Worm (Caenorhabditis elegans) whole organism, L2 larva: ENCODE measurements around the gene Y26E6A.2.

ENCODE experiments used
- C34F6.9 ChIP-seq: fragments of 150-350 bp; optimal IDR thresholded peaks from 2 replicates; lab custom pipeline; 2014; ENCODE audit warnings: missing biosample characterization, missing genetic modification characterization
- F13H6.1 ChIP-seq: sonication (generic microtip); optimal IDR thresholded peaks from 2 replicates; lab custom pipeline; 2016; ENCODE audit warnings: missing genetic modification characterization, missing compliant biosample characterization
- R02D3.7 ChIP-seq: fragments of 150-350 bp; optimal IDR thresholded peaks from 2 replicates; lab custom pipeline; 2014; ENCODE audit warnings: missing biosample characterization, missing genetic modification characterization
- Y55F3AM.14 ChIP-seq: fragments of 200-800 bp; sonication (Bioruptor generic); optimal IDR thresholded peaks from 2 replicates; lab custom pipeline; 2018; ENCODE audit warnings: mild to moderate bottlenecking, missing genetic modification characterization, missing compliant biosample characterization
- ZK546.5 ChIP-seq: sonication (generic microtip); optimal IDR thresholded peaks from 2 replicates; lab custom pipeline; 2017; ENCODE audit warnings: missing biosample characterization, missing genetic modification characterization
- aly-2 ChIP-seq: fragments of 150-350 bp; optimal IDR thresholded peaks from 2 replicates; lab custom pipeline; 2014; ENCODE audit warnings: missing biosample characterization, missing genetic modification characterization
- ama-1 ChIP-seq: fragments of 150-350 bp; optimal IDR thresholded peaks from 2 replicates; lab custom pipeline; 2018; ENCODE audit warnings: inconsistent platforms
- blmp-1 ChIP-seq: sonication (generic microtip); optimal IDR thresholded peaks from 2 replicates; lab custom pipeline; 2017; ENCODE audit warnings: missing genetic modification characterization, mild to moderate bottlenecking, missing compliant biosample characterization, antibody characterized with exemption, moderate library complexity; ENCODE audit not compliant: insufficient read depth
- ceh-16 ChIP-seq: fragments of 150-350 bp; optimal IDR thresholded peaks from 2 replicates; lab custom pipeline; 2014; ENCODE audit warnings: missing biosample characterization, missing genetic modification characterization
- ceh-82 ChIP-seq: fragments of 150-350 bp; optimal IDR thresholded peaks from 2 replicates; lab custom pipeline; 2014; ENCODE audit warnings: missing biosample characterization, missing genetic modification characterization
- crh-2 ChIP-seq: sonication (generic microtip); optimal IDR thresholded peaks from 2 replicates; lab custom pipeline; 2017; ENCODE audit warnings: missing biosample characterization, missing genetic modification characterization
- dmd-4 ChIP-seq: sonication (generic microtip); optimal IDR thresholded peaks from 2 replicates; lab custom pipeline; 2017; ENCODE audit warnings: missing biosample characterization, missing genetic modification characterization
- elt-1 ChIP-seq: fragments of 150-350 bp; optimal IDR thresholded peaks from 2 replicates; lab custom pipeline; 2014; ENCODE audit warnings: missing biosample characterization, missing genetic modification characterization
- elt-3 ChIP-seq: sonication (generic microtip); optimal IDR thresholded peaks from 2 replicates; lab custom pipeline; 2017; ENCODE audit warnings: missing biosample characterization, missing genetic modification characterization
- fos-1 ChIP-seq: fragments of 150-350 bp; optimal IDR thresholded peaks from 2 replicates; lab custom pipeline; 2014; ENCODE audit warnings: missing biosample characterization, missing genetic modification characterization
- gmeb-1 ChIP-seq: fragments of 150-350 bp; optimal IDR thresholded peaks from 2 replicates; lab custom pipeline; 2014; ENCODE audit warnings: missing biosample characterization, missing genetic modification characterization
- lin-11 ChIP-seq: fragments of 150-350 bp; sonication (generic microtip); optimal IDR thresholded peaks from 2 replicates; lab custom pipeline; 2014; ENCODE audit warnings: missing biosample characterization, missing genetic modification characterization, inconsistent platforms, mixed read lengths
- lin-13 ChIP-seq: fragments of 150-350 bp; optimal IDR thresholded peaks from 2 replicates; lab custom pipeline; 2014; ENCODE audit warnings: missing biosample characterization, missing genetic modification reagents, missing genetic modification characterization
- lin-39 ChIP-seq: fragments of 150-350 bp; optimal IDR thresholded peaks from 2 replicates; lab custom pipeline; 2014; ENCODE audit warnings: missing biosample characterization, missing genetic modification reagents, missing genetic modification characterization
- lsy-2 ChIP-seq, 2 experiments: fragments of 150-350 bp in 1 of 2; sonication (generic microtip) in 1 of 2; optimal IDR thresholded peaks; 2 replicates each; lab custom pipeline; 2014 to 2017; ENCODE audit warnings: missing biosample characterization in 2 of 2, missing genetic modification characterization in 2 of 2
- mbf-1 ChIP-seq: sonication (generic microtip); optimal IDR thresholded peaks from 2 replicates; lab custom pipeline; 2017; ENCODE audit warnings: missing biosample characterization, missing genetic modification characterization
- mdl-1 ChIP-seq, 2 experiments: fragments of 150-350 bp in 1 of 2; sonication (generic microtip) in 1 of 2; optimal IDR thresholded peaks; 2 replicates each; lab custom pipeline; 2017; ENCODE audit warnings: missing biosample characterization in 2 of 2, missing genetic modification characterization in 2 of 2
- nhr-10 ChIP-seq: sonication (generic microtip); optimal IDR thresholded peaks from 2 replicates; lab custom pipeline; 2017; ENCODE audit warnings: missing biosample characterization, missing genetic modification characterization
- nhr-11 ChIP-seq: fragments of 150-350 bp; optimal IDR thresholded peaks from 2 replicates; lab custom pipeline; 2014; ENCODE audit warnings: missing biosample characterization, missing genetic modification characterization
- nhr-12 ChIP-seq: fragments of 150-350 bp; optimal IDR thresholded peaks from 2 replicates; lab custom pipeline; 2014; ENCODE audit warnings: missing biosample characterization, missing genetic modification characterization
- nhr-129 ChIP-seq: fragments of 150-350 bp; optimal IDR thresholded peaks from 2 replicates; lab custom pipeline; 2014; ENCODE audit warnings: missing biosample characterization, missing genetic modification characterization
- nhr-21 ChIP-seq: fragments of 150-350 bp; optimal IDR thresholded peaks from 2 replicates; lab custom pipeline; 2014; ENCODE audit warnings: missing biosample characterization, missing genetic modification characterization
- nhr-23 ChIP-seq: fragments of 150-350 bp; optimal IDR thresholded peaks from 2 replicates; lab custom pipeline; 2014; ENCODE audit warnings: missing biosample characterization, missing genetic modification reagents, missing genetic modification characterization
- nhr-237 ChIP-seq: fragments of 150-350 bp; optimal IDR thresholded peaks from 2 replicates; lab custom pipeline; 2014; ENCODE audit warnings: missing biosample characterization, missing genetic modification characterization
- nhr-25 ChIP-seq: fragments of 150-350 bp; sonication (generic microtip); optimal IDR thresholded peaks from 3 replicates; lab custom pipeline; 2014; ENCODE audit warnings: missing biosample characterization, missing genetic modification characterization
- nhr-6 ChIP-seq: fragments of 150-350 bp; optimal IDR thresholded peaks from 2 replicates; lab custom pipeline; 2014; ENCODE audit warnings: missing biosample characterization, missing genetic modification characterization
- peb-1 ChIP-seq: fragments of 150-350 bp; optimal IDR thresholded peaks from 2 replicates; lab custom pipeline; 2014; ENCODE audit warnings: missing biosample characterization, missing genetic modification characterization
- sem-4 ChIP-seq: fragments of 150-350 bp; optimal IDR thresholded peaks from 2 replicates; lab custom pipeline; 2014; ENCODE audit warnings: missing biosample characterization, missing genetic modification reagents, missing genetic modification characterization
- skn-1 ChIP-seq: sonication (generic microtip); optimal IDR thresholded peaks from 2 replicates; lab custom pipeline; 2017; ENCODE audit warnings: missing biosample characterization, missing genetic modification characterization
- sma-3 ChIP-seq: sonication (generic microtip); optimal IDR thresholded peaks from 2 replicates; lab custom pipeline; 2016; ENCODE audit warnings: missing genetic modification reagents, missing genetic modification characterization, missing compliant biosample characterization
- sma-9 ChIP-seq, 2 experiments: fragments of 150-350 bp in 1 of 2; sonication (generic microtip) in 1 of 2; optimal IDR thresholded peaks; 2 replicates each; lab custom pipeline; 2014 to 2016; ENCODE audit warnings: missing genetic modification characterization in 2 of 2, mild to moderate bottlenecking in 1 of 2, missing biosample characterization in 1 of 2, missing compliant biosample characterization in 1 of 2, missing genetic modification reagents in 1 of 2, moderate library complexity in 1 of 2
- snpc-4 ChIP-seq: fragments of 150-350 bp; optimal IDR thresholded peaks from 2 replicates; lab custom pipeline; 2014; ENCODE audit warnings: missing biosample characterization, missing genetic modification characterization
- unc-39 ChIP-seq: fragments of 150-350 bp; optimal IDR thresholded peaks from 2 replicates; lab custom pipeline; 2014; ENCODE audit warnings: missing biosample characterization, missing genetic modification characterization
- unc-55 ChIP-seq: fragments of 150-350 bp; sonication (generic microtip); optimal IDR thresholded peaks from 3 replicates; lab custom pipeline; 2014; ENCODE audit warnings: missing biosample characterization, missing genetic modification reagents, missing genetic modification characterization
- unc-62 ChIP-seq: fragments of 150-350 bp; optimal IDR thresholded peaks from 2 replicates; lab custom pipeline; 2014; ENCODE audit warnings: missing biosample characterization, missing genetic modification reagents, missing genetic modification characterization
- zag-1 ChIP-seq: fragments of 150-350 bp; optimal IDR thresholded peaks from 2 replicates; lab custom pipeline; 2014; ENCODE audit warnings: missing biosample characterization, missing genetic modification characterization
- ztf-1 ChIP-seq: fragments of 200-800 bp; sonication (Bioruptor generic); conservative IDR thresholded peaks from 2 replicates; pipeline ENCODE4 v1.3.6; 2022; ENCODE audit warnings: missing genetic modification characterization, missing compliant biosample characterization
- ztf-11 ChIP-seq: sonication (generic microtip); optimal IDR thresholded peaks from 2 replicates; lab custom pipeline; 2017; ENCODE audit warnings: missing biosample characterization, missing genetic modification characterization

Gene Y26E6A.2

DNA sequence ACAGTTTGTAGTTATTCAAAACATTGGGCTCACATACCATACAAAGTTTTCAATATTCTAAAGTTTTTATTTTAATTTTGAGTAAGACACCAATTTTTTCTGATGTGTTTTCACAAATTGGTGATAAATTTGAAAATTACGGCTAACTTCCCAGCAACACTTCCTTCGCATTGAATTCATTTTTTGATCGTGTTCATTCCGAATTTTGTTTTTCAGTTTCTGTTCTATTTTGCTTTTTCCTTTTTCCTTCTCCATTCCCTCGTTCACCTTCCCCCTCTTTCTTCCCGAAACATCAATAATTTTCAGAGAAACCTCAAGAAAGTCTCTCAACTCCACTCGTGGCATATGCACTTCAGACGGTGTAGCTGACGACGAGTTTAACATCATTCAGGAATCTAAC is 34.6 kb upstream of the Y26E6A.2 start, which contains the start of gene alg-1:
Gene alg-1, plus strand, starts transcription at position 301 of the 400 bp plus-strand sequence.
- no peak for TF ChIP-seq crh-2 (tag; lab: Kevin White, UChicago)
- TF ChIP-seq unc-55 (GFP tag; lab: Kevin White, UChicago): no peak
- no peak for TF ChIP-seq unc-62 (GFP tag; lab: Kevin White, UChicago)
- TF ChIP-seq nhr-23 (tag; lab: Kevin White, UChicago): no peak
- TF ChIP-seq nhr-21 (tag; lab: Kevin White, UChicago): no peak
- TF ChIP-seq ztf-11: no peak
- no peak for TF ChIP-seq lin-39 (tag; lab: Kevin White, UChicago)
- no peak for TF ChIP-seq elt-1 (tag; lab: Kevin White, UChicago)
- no peak for TF ChIP-seq lin-13 (GFP tag; lab: Kevin White, UChicago)
- no peak for TF ChIP-seq nhr-10
- no peak for TF ChIP-seq sma-3 (GFP tag; lab: Kevin White, UChicago)
- TF ChIP-seq fos-1 (tag; lab: Kevin White, UChicago): no peak

DNA sequence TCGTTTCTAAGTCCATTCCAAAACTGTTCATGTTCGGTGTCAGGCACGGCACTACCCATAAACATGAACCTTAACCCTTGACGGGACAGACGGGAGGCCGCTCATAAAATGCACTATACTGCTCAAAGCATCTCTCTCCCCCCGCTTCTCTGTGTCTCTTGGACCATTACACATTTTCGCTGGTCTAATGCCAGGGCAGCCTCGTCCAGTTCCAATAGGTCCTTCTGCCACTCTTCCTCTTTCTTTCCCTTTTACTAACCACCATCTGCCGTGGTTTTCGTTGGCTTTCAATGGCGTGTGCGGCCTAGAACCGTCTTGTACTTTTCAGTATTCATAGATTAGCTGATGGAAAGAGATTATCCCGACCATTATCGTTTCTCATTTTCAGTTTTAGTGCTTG is 34.0 kb upstream of the Y26E6A.2 start:
- TF ChIP-seq elt-3 (tag; lab: Kevin White, UChicago): no peak
- no peak for TF ChIP-seq peb-1
- no peak for TF ChIP-seq ceh-16 (tag; lab: Kevin White, UChicago)
- TF ChIP-seq sma-3 (GFP tag; lab: Kevin White, UChicago): no peak
- TF ChIP-seq nhr-10: no peak
- TF ChIP-seq nhr-129: peak; percentile 0

DNA sequence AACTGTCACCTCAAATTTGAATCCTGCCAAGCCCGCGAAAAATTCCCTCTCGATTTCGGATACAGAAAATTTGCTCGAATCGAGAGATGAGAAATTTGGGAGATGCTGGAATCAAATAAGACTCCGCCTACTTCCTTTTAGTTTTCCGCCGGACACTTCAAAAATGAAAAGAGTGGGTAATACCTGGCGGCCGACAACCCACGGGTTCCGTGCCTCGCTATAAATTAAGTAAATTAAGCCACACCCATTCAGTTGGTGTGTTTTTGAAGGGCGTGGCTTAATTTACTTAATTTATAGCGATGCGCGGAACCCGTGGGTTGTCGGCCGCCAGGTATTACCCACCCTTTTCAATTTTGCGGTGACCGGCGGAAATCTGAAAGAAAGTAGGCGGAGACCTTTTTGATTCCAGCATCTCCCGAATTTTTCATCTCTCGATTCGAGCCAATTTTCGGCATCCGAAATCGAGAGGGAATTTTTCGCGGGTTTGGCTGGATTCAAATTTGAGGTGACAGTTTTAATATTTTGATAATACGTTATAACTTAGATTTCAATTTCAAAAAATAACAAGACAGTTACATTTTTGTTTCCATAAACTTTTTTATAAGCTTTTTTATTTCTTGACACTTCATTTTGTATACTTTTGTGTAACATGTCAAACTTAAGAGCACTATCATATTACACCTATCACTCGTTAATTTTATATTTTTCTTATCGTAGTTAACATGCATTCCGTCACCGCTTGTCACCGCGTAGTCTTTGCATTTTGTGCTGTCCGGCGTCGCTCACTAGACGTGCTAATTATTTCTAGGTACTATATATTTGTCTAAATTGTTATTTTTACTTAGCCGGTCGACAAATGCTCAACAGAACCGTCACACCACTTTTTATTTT is 32.7 kb upstream of the Y26E6A.2 start:
- TF ChIP-seq unc-62 (GFP tag; lab: Kevin White, UChicago) (no peak), fos-1 (tag; lab: Kevin White, UChicago) (peak; percentile 81)

ce11 chrX:13945524-13945923 is 31.3 kb upstream of the Y26E6A.2 start:
- TF ChIP-seq ZK546.5 (tag; lab: Kevin White, UChicago): no peak
- TF ChIP-seq snpc-4: peak; percentile 93
- peak; percentile 23 for TF ChIP-seq sem-4
- TF ChIP-seq fos-1 (tag; lab: Kevin White, UChicago): peak; percentile 71
- no peak for TF ChIP-seq blmp-1 (tag; lab: Kevin White, UChicago)
- no peak for TF ChIP-seq R02D3.7 (tag; lab: Kevin White, UChicago)
- TF ChIP-seq dmd-4: no peak
- no peak for TF ChIP-seq nhr-12
- peak; percentile 66 to 80 for TF ChIP-seq mdl-1 (tag; optimal IDR thresholded peaks at IDR 0.05; lab: Kevin White, UChicago)
- TF ChIP-seq C34F6.9 (tag; lab: Kevin White, UChicago): peak; percentile 65
- peak; percentile 58 for TF ChIP-seq F13H6.1 (tag; lab: Kevin White, UChicago)
- no peak for TF ChIP-seq nhr-6 (tag; lab: Kevin White, UChicago)
- peak; percentile 65 for TF ChIP-seq unc-55 (GFP tag; lab: Kevin White, UChicago)
- TF ChIP-seq Y55F3AM.14 (GFP tag; lab: Kevin White, UChicago): peak; percentile 33
- TF ChIP-seq lin-13 (GFP tag; lab: Kevin White, UChicago): peak; percentile 70
- no peak for TF ChIP-seq ztf-11
- TF ChIP-seq lsy-2 (tag; optimal IDR thresholded peaks at IDR 0.05; lab: Kevin White, UChicago): peak in 1 of 2 experiments; percentile 58
- TF ChIP-seq mbf-1 (tag; lab: Kevin White, UChicago): no peak
- TF ChIP-seq skn-1 (tag; lab: Kevin White, UChicago): no peak
- no peak for TF ChIP-seq unc-39 (tag; lab: Kevin White, UChicago)
- no peak for TF ChIP-seq unc-62 (GFP tag; lab: Kevin White, UChicago)
- TF ChIP-seq ama-1: no peak
- TF ChIP-seq ceh-82 (tag; lab: Kevin White, UChicago): no peak
- TF ChIP-seq nhr-25 (tag; lab: Kevin White, UChicago): no peak
- TF ChIP-seq sma-9 (GFP tag; optimal IDR thresholded peaks at IDR 0.05; lab: Kevin White, UChicago): peak; percentile 73
- no peak for TF ChIP-seq sma-9 (tag; optimal IDR thresholded peaks at IDR 0.05; lab: Kevin White, UChicago)
- TF ChIP-seq lin-39 (tag; lab: Kevin White, UChicago): no peak
- peak; percentile 77 for TF ChIP-seq lin-11 (tag; lab: Kevin White, UChicago)
- no peak for TF ChIP-seq elt-1 (tag; lab: Kevin White, UChicago)
- TF ChIP-seq peb-1: no peak
- TF ChIP-seq nhr-11: no peak
- no peak for TF ChIP-seq nhr-21 (tag; lab: Kevin White, UChicago)
- TF ChIP-seq ztf-1 (GFP tag; lab: Robert Waterston, UW): no peak
- TF ChIP-seq ceh-16 (tag; lab: Kevin White, UChicago): peak; percentile 3
- no peak for TF ChIP-seq nhr-10
- TF ChIP-seq gmeb-1 (tag; lab: Kevin White, UChicago): no peak
- no peak for TF ChIP-seq aly-2 (tag; lab: Kevin White, UChicago)
- peak; percentile 75 for TF ChIP-seq zag-1
- TF ChIP-seq nhr-237 (tag; lab: Kevin White, UChicago): no peak
- TF ChIP-seq crh-2 (tag; lab: Kevin White, UChicago): peak; percentile 57
- peak; percentile 74 for TF ChIP-seq nhr-129
